Worm (Caenorhabditis elegans): Measurements from ENCODE around the gene F09D12.2.

DNA sequence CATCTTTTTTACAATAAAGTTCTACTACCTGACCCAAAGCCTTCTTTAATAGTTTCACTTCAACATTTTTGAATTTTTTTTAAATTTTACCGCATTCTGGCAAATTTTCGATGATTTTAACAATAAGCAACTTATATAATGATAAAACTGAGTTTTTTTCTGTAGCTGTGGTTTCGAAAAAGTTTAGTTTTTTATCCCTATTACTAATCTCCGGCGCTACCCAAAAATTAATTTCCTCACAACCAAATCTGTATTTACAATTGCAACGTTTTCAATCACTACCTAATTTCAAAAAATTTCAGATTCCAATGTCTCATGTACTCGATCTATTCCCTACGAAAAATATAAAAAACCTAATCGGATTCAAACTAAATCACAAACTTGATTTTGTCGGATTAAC lies 23.1 kb upstream of the F09D12.2 start, which contains the start of gene F58E2.3:
- no peak for TF ChIP-seq dao-5 (tag; optimal IDR thresholded peaks at IDR 0.05)
- TF ChIP-seq W03F9.2 (tag; optimal IDR thresholded peaks at IDR 0.05), result no peak

Measured in whole organism, L4/young adult.